Worm (Caenorhabditis elegans) whole organism, L2 larva: Measurements from ENCODE around the gene cyp-35A5.

ENCODE experiments used
- C34F6.9 ChIP-seq: fragments of 150-350 bp; optimal IDR thresholded peaks from 2 replicates; lab custom pipeline; 2014; ENCODE audit warnings: missing biosample characterization, missing genetic modification characterization
- Y55F3AM.14 ChIP-seq: fragments of 200-800 bp; sonication (Bioruptor generic); optimal IDR thresholded peaks from 2 replicates; lab custom pipeline; 2018; ENCODE audit warnings: mild to moderate bottlenecking, missing genetic modification characterization, missing compliant biosample characterization
- ZK546.5 ChIP-seq: sonication (generic microtip); optimal IDR thresholded peaks from 2 replicates; lab custom pipeline; 2017; ENCODE audit warnings: missing biosample characterization, missing genetic modification characterization
- ama-1 ChIP-seq: fragments of 150-350 bp; optimal IDR thresholded peaks from 2 replicates; lab custom pipeline; 2018; ENCODE audit warnings: inconsistent platforms
- blmp-1 ChIP-seq: sonication (generic microtip); optimal IDR thresholded peaks from 2 replicates; lab custom pipeline; 2017; ENCODE audit warnings: missing genetic modification characterization, mild to moderate bottlenecking, missing compliant biosample characterization, antibody characterized with exemption, moderate library complexity; ENCODE audit not compliant: insufficient read depth
- ceh-82 ChIP-seq: fragments of 150-350 bp; optimal IDR thresholded peaks from 2 replicates; lab custom pipeline; 2014; ENCODE audit warnings: missing biosample characterization, missing genetic modification characterization
- crh-2 ChIP-seq: sonication (generic microtip); optimal IDR thresholded peaks from 2 replicates; lab custom pipeline; 2017; ENCODE audit warnings: missing biosample characterization, missing genetic modification characterization
- dmd-4 ChIP-seq: sonication (generic microtip); optimal IDR thresholded peaks from 2 replicates; lab custom pipeline; 2017; ENCODE audit warnings: missing biosample characterization, missing genetic modification characterization
- egl-27 ChIP-seq: sonication (generic microtip); optimal IDR thresholded peaks from 3 replicates; lab custom pipeline; 2017; ENCODE audit warnings: missing biosample characterization, missing genetic modification reagents, missing genetic modification characterization
- elt-3 ChIP-seq: sonication (generic microtip); optimal IDR thresholded peaks from 2 replicates; lab custom pipeline; 2017; ENCODE audit warnings: missing biosample characterization, missing genetic modification characterization
- fos-1 ChIP-seq: fragments of 150-350 bp; optimal IDR thresholded peaks from 2 replicates; lab custom pipeline; 2014; ENCODE audit warnings: missing biosample characterization, missing genetic modification characterization
- gmeb-1 ChIP-seq: fragments of 150-350 bp; optimal IDR thresholded peaks from 2 replicates; lab custom pipeline; 2014; ENCODE audit warnings: missing biosample characterization, missing genetic modification characterization
- lin-11 ChIP-seq: fragments of 150-350 bp; sonication (generic microtip); optimal IDR thresholded peaks from 2 replicates; lab custom pipeline; 2014; ENCODE audit warnings: missing biosample characterization, missing genetic modification characterization, inconsistent platforms, mixed read lengths
- lin-13 ChIP-seq: fragments of 150-350 bp; optimal IDR thresholded peaks from 2 replicates; lab custom pipeline; 2014; ENCODE audit warnings: missing biosample characterization, missing genetic modification reagents, missing genetic modification characterization
- lin-39 ChIP-seq: fragments of 150-350 bp; optimal IDR thresholded peaks from 2 replicates; lab custom pipeline; 2014; ENCODE audit warnings: missing biosample characterization, missing genetic modification reagents, missing genetic modification characterization
- lsy-2 ChIP-seq, 2 experiments: fragments of 150-350 bp in 1 of 2; sonication (generic microtip) in 1 of 2; optimal IDR thresholded peaks; 2 replicates each; lab custom pipeline; 2014 to 2017; ENCODE audit warnings: missing biosample characterization in 2 of 2, missing genetic modification characterization in 2 of 2
- mbf-1 ChIP-seq: sonication (generic microtip); optimal IDR thresholded peaks from 2 replicates; lab custom pipeline; 2017; ENCODE audit warnings: missing biosample characterization, missing genetic modification characterization
- mdl-1 ChIP-seq, 2 experiments: fragments of 150-350 bp in 1 of 2; sonication (generic microtip) in 1 of 2; optimal IDR thresholded peaks; 2 replicates each; lab custom pipeline; 2017; ENCODE audit warnings: missing biosample characterization in 2 of 2, missing genetic modification characterization in 2 of 2
- nhr-10 ChIP-seq: sonication (generic microtip); optimal IDR thresholded peaks from 2 replicates; lab custom pipeline; 2017; ENCODE audit warnings: missing biosample characterization, missing genetic modification characterization
- nhr-12 ChIP-seq: fragments of 150-350 bp; optimal IDR thresholded peaks from 2 replicates; lab custom pipeline; 2014; ENCODE audit warnings: missing biosample characterization, missing genetic modification characterization
- nhr-129 ChIP-seq: fragments of 150-350 bp; optimal IDR thresholded peaks from 2 replicates; lab custom pipeline; 2014; ENCODE audit warnings: missing biosample characterization, missing genetic modification characterization
- nhr-21 ChIP-seq: fragments of 150-350 bp; optimal IDR thresholded peaks from 2 replicates; lab custom pipeline; 2014; ENCODE audit warnings: missing biosample characterization, missing genetic modification characterization
- nhr-237 ChIP-seq: fragments of 150-350 bp; optimal IDR thresholded peaks from 2 replicates; lab custom pipeline; 2014; ENCODE audit warnings: missing biosample characterization, missing genetic modification characterization
- nhr-25 ChIP-seq: fragments of 150-350 bp; sonication (generic microtip); optimal IDR thresholded peaks from 3 replicates; lab custom pipeline; 2014; ENCODE audit warnings: missing biosample characterization, missing genetic modification characterization
- peb-1 ChIP-seq: fragments of 150-350 bp; optimal IDR thresholded peaks from 2 replicates; lab custom pipeline; 2014; ENCODE audit warnings: missing biosample characterization, missing genetic modification characterization
- sem-4 ChIP-seq: fragments of 150-350 bp; optimal IDR thresholded peaks from 2 replicates; lab custom pipeline; 2014; ENCODE audit warnings: missing biosample characterization, missing genetic modification reagents, missing genetic modification characterization
- skn-1 ChIP-seq: sonication (generic microtip); optimal IDR thresholded peaks from 2 replicates; lab custom pipeline; 2017; ENCODE audit warnings: missing biosample characterization, missing genetic modification characterization
- sma-3 ChIP-seq: sonication (generic microtip); optimal IDR thresholded peaks from 2 replicates; lab custom pipeline; 2016; ENCODE audit warnings: missing genetic modification reagents, missing genetic modification characterization, missing compliant biosample characterization
- sma-9 ChIP-seq, 2 experiments: fragments of 150-350 bp in 1 of 2; sonication (generic microtip) in 1 of 2; optimal IDR thresholded peaks; 2 replicates each; lab custom pipeline; 2014 to 2016; ENCODE audit warnings: missing genetic modification characterization in 2 of 2, mild to moderate bottlenecking in 1 of 2, missing biosample characterization in 1 of 2, missing compliant biosample characterization in 1 of 2, missing genetic modification reagents in 1 of 2, moderate library complexity in 1 of 2
- unc-39 ChIP-seq: fragments of 150-350 bp; optimal IDR thresholded peaks from 2 replicates; lab custom pipeline; 2014; ENCODE audit warnings: missing biosample characterization, missing genetic modification characterization
- unc-55 ChIP-seq: fragments of 150-350 bp; sonication (generic microtip); optimal IDR thresholded peaks from 3 replicates; lab custom pipeline; 2014; ENCODE audit warnings: missing biosample characterization, missing genetic modification reagents, missing genetic modification characterization
- unc-62 ChIP-seq: fragments of 150-350 bp; optimal IDR thresholded peaks from 2 replicates; lab custom pipeline; 2014; ENCODE audit warnings: missing biosample characterization, missing genetic modification reagents, missing genetic modification characterization
- zag-1 ChIP-seq: fragments of 150-350 bp; optimal IDR thresholded peaks from 2 replicates; lab custom pipeline; 2014; ENCODE audit warnings: missing biosample characterization, missing genetic modification characterization
- ztf-11 ChIP-seq: sonication (generic microtip); optimal IDR thresholded peaks from 2 replicates; lab custom pipeline; 2017; ENCODE audit warnings: missing biosample characterization, missing genetic modification characterization
- ztf-4 ChIP-seq: fragments of 150-350 bp; optimal IDR thresholded peaks from 2 replicates; lab custom pipeline; 2014; ENCODE audit warnings: missing biosample characterization, missing genetic modification characterization

Gene cyp-35A5

ce11 chrV:3927522-3927921 lies 8.6 kb upstream of the cyp-35A5 start:
- TF ChIP-seq mbf-1 (tag; lab: Kevin White, UChicago) (no peak), C34F6.9 (tag; lab: Kevin White, UChicago) (no peak), sma-3 (GFP tag; lab: Kevin White, UChicago) (no peak), mdl-1 (tag; optimal IDR thresholded peaks at IDR 0.05; lab: Kevin White, UChicago) (no peak), ceh-82 (tag; lab: Kevin White, UChicago) (no peak), lin-39 (tag; lab: Kevin White, UChicago) (no peak), unc-55 (GFP tag; lab: Kevin White, UChicago) (no peak), egl-27 (tag; lab: Kevin White, UChicago) (no peak), peb-1 (tag; lab: Kevin White, UChicago) (no peak), sma-9 (GFP tag; optimal IDR thresholded peaks at IDR 0.05; lab: Kevin White, UChicago) (no peak), sma-9 (tag; optimal IDR thresholded peaks at IDR 0.05; lab: Kevin White, UChicago) (no peak), zag-1 (tag; lab: Kevin White, UChicago) (no peak), nhr-25 (no peak), fos-1 (tag; lab: Kevin White, UChicago) (no peak), blmp-1 (tag; lab: Kevin White, UChicago) (no peak), dmd-4 (tag; lab: Kevin White, UChicago) (no peak), lin-13 (no peak), unc-62 (GFP tag; lab: Kevin White, UChicago) (no peak), nhr-21 (tag; lab: Kevin White, UChicago) (no peak), nhr-237 (no peak), skn-1 (tag; lab: Kevin White, UChicago) (no peak)
- TF ChIP-seq, all 48 proteins: peak for 0

- TF ChIP-seq gmeb-1 (tag; lab: Kevin White, UChicago) (no peak), lin-13 (no peak)
- TF ChIP-seq, all 48 proteins: peak for 0
Measured at ce11 chrV:3929099-3929498, 7.0 kb upstream of the cyp-35A5 start, which contains the start of gene srx-64. Gene srx-64 (plus strand): TSS chrV:3929399.

ce11 chrV:3931326-3931725 lies 4.8 kb upstream of the cyp-35A5 start, which contains the start of gene srx-63:
Gene srx-63 (plus strand): TSS chrV:3931626.
- no peak for TF ChIP-seq Y55F3AM.14 (GFP tag; lab: Kevin White, UChicago)
- TF ChIP-seq ztf-4 (tag; lab: Kevin White, UChicago) = no peak
- no peak for TF ChIP-seq nhr-12 (tag; lab: Kevin White, UChicago)
- TF ChIP-seq crh-2 = no peak
- TF ChIP-seq lin-13 = no peak
- TF ChIP-seq peb-1 (tag; lab: Kevin White, UChicago) = no peak
- TF ChIP-seq lsy-2 (tag; optimal IDR thresholded peaks at IDR 0.05; lab: Kevin White, UChicago) = no peak

ce11 chrV:3938789-3939188 lies 2.7 kb downstream of the cyp-35A5 start, which contains the start of gene cyp-35B1:
Gene cyp-35B1 (plus strand): TSS chrV:3939032.
- no peak for TF ChIP-seq sem-4 (tag; lab: Kevin White, UChicago)
- no peak for TF ChIP-seq nhr-10
- TF ChIP-seq nhr-12 (tag; lab: Kevin White, UChicago) = no peak
- no peak for TF ChIP-seq ztf-11
- no peak for TF ChIP-seq lin-11
- TF ChIP-seq unc-62 (GFP tag; lab: Kevin White, UChicago) = no peak
- no peak for TF ChIP-seq nhr-237
- no peak for TF ChIP-seq crh-2
- TF ChIP-seq ZK546.5 (tag; lab: Kevin White, UChicago) = no peak
- TF ChIP-seq gmeb-1 (tag; lab: Kevin White, UChicago) = no peak
- TF ChIP-seq nhr-129 = no peak
- no peak for TF ChIP-seq peb-1 (tag; lab: Kevin White, UChicago)
- TF ChIP-seq nhr-21 (tag; lab: Kevin White, UChicago) = no peak
- no peak for TF ChIP-seq ceh-82 (tag; lab: Kevin White, UChicago)
- TF ChIP-seq elt-3 (tag; lab: Kevin White, UChicago) = no peak
- no peak for TF ChIP-seq nhr-25
- no peak for TF ChIP-seq sma-9 (GFP tag; optimal IDR thresholded peaks at IDR 0.05; lab: Kevin White, UChicago)
- no peak for TF ChIP-seq sma-9 (tag; optimal IDR thresholded peaks at IDR 0.05; lab: Kevin White, UChicago)
- no peak for TF ChIP-seq ama-1 (lab: Kevin White, UChicago)
- no peak for TF ChIP-seq unc-39 (tag; lab: Kevin White, UChicago)
- TF ChIP-seq lin-39 (tag; lab: Kevin White, UChicago) = no peak
